Worm (Caenorhabditis elegans): ENCODE measurements around the gene F44G4.5.

Gene F44G4.5

DNA sequence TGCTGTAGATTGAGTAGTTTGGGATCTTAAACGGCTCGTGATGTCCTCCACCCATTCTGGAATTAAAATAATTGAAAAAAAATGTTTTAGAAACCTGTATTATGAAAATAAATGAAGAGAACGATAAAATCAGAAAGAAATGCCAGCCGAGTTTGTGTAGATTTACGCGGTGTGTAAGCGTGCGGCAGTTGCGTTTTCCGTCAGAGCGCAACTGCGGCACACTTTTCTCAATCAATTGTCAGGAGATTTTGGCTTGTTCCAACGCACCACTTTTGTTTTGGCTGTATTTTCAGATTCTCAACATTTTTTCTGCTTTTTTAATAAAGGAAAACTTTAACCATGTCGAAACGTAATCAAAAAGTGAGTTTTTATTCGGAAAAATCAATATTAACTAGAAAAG is 35.4 kb downstream of the F44G4.5 start, which contains the start of the genes ndub-3 and C18E9.2 (continued):
- TF ChIP-seq ces-1 (GFP tag; optimal IDR thresholded peaks at IDR 0.05) (no peak), gei-8 (GFP tag; optimal IDR thresholded peaks at IDR 0.05) (no peak), mxl-3 (GFP tag; optimal IDR thresholded peaks at IDR 0.05) (no peak), madf-5 (GFP tag; IDR thresholded peaks at IDR 0.05) (no peak), daf-19 (GFP tag; conservative IDR thresholded peaks at IDR 0.05) (no peak), nhr-77 (tag; optimal IDR thresholded peaks at IDR 0.05) (peak; percentile 37), dve-1 (tag; optimal IDR thresholded peaks at IDR 0.05; ENCODE audit: insufficient read depth) (peak; percentile 22), snpc-1.2 (GFP tag; IDR thresholded peaks at IDR 0.05) (no peak), hmg-1.1 (GFP tag; IDR thresholded peaks at IDR 0.05) (no peak), zfp-2 (tag; optimal IDR thresholded peaks at IDR 0.05) (no peak), unc-39 (tag; optimal IDR thresholded peaks at IDR 0.05) (no peak), snpc-4 (tag; optimal IDR thresholded peaks at IDR 0.05) (no peak), vab-7 (GFP tag; IDR thresholded peaks at IDR 0.05) (no peak), fkh-10 (GFP tag; optimal IDR thresholded peaks at IDR 0.05) (no peak), ZK546.5 (tag; optimal IDR thresholded peaks at IDR 0.05) (no peak), ceh-82 (tag; optimal IDR thresholded peaks at IDR 0.05) (no peak), jun-1 (tag; optimal IDR thresholded peaks at IDR 0.05) (no peak), nhr-41 (GFP tag; IDR thresholded peaks at IDR 0.05) (no peak), tag-97 (GFP tag; IDR thresholded peaks at IDR 0.05) (no peak), D1046.2 (GFP tag; IDR thresholded peaks at IDR 0.05) (no peak), nhr-237 (tag; optimal IDR thresholded peaks at IDR 0.05) (no peak), lin-15B (tag; optimal IDR thresholded peaks at IDR 0.05) (no peak), ctbp-1 (GFP tag; IDR thresholded peaks at IDR 0.05) (no peak), nhr-6 (tag; optimal IDR thresholded peaks at IDR 0.05) (peak; percentile 44), ceh-62 (tag; optimal IDR thresholded peaks at IDR 0.05) (no peak)

DNA sequence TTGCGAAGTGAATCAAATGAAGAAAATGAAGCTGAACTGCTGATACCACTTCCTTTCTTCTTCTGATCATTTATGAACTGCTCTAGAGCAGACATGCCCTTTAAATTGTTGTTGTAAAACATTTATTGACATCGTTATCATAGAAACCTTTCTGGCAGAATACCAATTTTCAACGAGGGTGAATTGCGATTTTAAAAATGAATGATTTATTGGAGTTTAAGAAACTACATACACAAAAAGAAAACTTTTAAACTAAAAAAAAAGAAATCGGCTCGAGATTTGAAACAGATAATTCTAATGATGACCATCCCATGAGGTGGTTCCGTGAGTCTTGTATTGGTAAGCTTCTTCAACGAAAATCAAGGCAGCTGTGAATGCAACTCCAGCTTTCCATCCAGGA is 36.2 kb downstream of the F44G4.5 start, which contains the start of gene sftd-3:
sftd-3 (minus strand) TSS at position 101 of the 400 bp plus-strand sequence.
- TF ChIP-seq spr-3 (GFP tag; optimal IDR thresholded peaks at IDR 0.05) (no peak), daf-12 (tag; optimal IDR thresholded peaks at IDR 0.05) (no peak), snpc-1.2 (GFP tag; IDR thresholded peaks at IDR 0.05) (no peak), nhr-48 (tag; optimal IDR thresholded peaks at IDR 0.05) (no peak), nhr-111 (GFP tag; optimal IDR thresholded peaks at IDR 0.05) (no peak), T20F7.1 (GFP tag; optimal IDR thresholded peaks at IDR 0.05) (no peak)

DNA sequence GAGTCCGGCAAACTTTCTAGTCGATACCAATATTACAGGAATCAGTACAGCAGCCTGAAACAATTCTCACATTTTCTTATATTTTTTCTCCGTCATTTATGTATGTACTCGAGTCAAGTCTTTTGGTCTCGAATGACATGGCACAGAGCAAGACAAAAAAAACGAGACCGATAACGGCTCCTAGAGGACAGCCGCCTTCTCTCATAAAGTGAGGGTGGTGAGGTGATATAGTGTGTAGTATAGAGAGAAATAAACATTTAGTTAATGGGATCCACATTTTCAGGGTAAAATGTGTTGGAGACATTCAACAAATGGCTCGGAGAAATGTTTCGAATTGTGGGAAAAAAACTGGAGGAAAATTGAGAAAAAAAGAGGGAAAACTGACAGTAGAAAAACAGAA is 38.0 kb downstream of the F44G4.5 start:
- no peak for TF ChIP-seq ceh-82 (tag; optimal IDR thresholded peaks at IDR 0.05)
- TF ChIP-seq nhr-77 (tag; optimal IDR thresholded peaks at IDR 0.05) = no peak
- no peak for TF ChIP-seq mdl-1 (tag; optimal IDR thresholded peaks at IDR 0.05)
- no peak for TF ChIP-seq php-3 (GFP tag; IDR thresholded peaks at IDR 0.05)
- no peak for TF ChIP-seq madf-5 (GFP tag; IDR thresholded peaks at IDR 0.05)
- no peak for TF ChIP-seq F37D6.2 (tag; optimal IDR thresholded peaks at IDR 0.05)
- no peak for TF ChIP-seq lim-7 (GFP tag; IDR thresholded peaks at IDR 0.05)
- peak in 1 of 2 experiments; percentile 11 for TF ChIP-seq lsy-2 (tag; optimal IDR thresholded peaks at IDR 0.05)
- no peak for TF ChIP-seq nhr-111 (GFP tag; optimal IDR thresholded peaks at IDR 0.05)
- no peak for TF ChIP-seq cey-2 (tag; optimal IDR thresholded peaks at IDR 0.05; ENCODE audit: borderline replicate concordance, insufficient read depth)
- TF ChIP-seq hlh-11 (tag; optimal IDR thresholded peaks at IDR 0.05) = peak; percentile 13
- TF ChIP-seq nhr-28 (tag; optimal IDR thresholded peaks at IDR 0.05) = no peak
- no peak for TF ChIP-seq ceh-32 (tag; optimal IDR thresholded peaks at IDR 0.05; ENCODE audit: poor library complexity)
- no peak for TF ChIP-seq ama-1 (optimal IDR thresholded peaks at IDR 0.05)
- no peak for TF ChIP-seq F10B5.3 (tag; optimal IDR thresholded peaks at IDR 0.05)
- no peak for TF ChIP-seq rbr-2 (tag; optimal IDR thresholded peaks at IDR 0.05)
- no peak for TF ChIP-seq tra-1 (GFP tag; IDR thresholded peaks at IDR 0.05)
- no peak for TF ChIP-seq mes-2 (tag; optimal IDR thresholded peaks at IDR 0.05; ENCODE audit: poor library complexity, severe bottlenecking)
- TF ChIP-seq aha-1 (tag) = no peak
- TF ChIP-seq ceh-20 (GFP tag; IDR thresholded peaks at IDR 0.05) = peak; percentile 10; the same call in 1 of the 2 replicates
- TF ChIP-seq mep-1 (tag; optimal IDR thresholded peaks at IDR 0.05) = peak; percentile 34
- TF ChIP-seq nhr-237 (tag; optimal IDR thresholded peaks at IDR 0.05) = no peak
- TF ChIP-seq skn-1 (tag; optimal IDR thresholded peaks at IDR 0.05) = no peak
- TF ChIP-seq nhr-41 (GFP tag; IDR thresholded peaks at IDR 0.05) = no peak
- TF ChIP-seq zip-2 (tag; optimal IDR thresholded peaks at IDR 0.05) = no peak
- no peak for TF ChIP-seq ztf-7 (tag; optimal IDR thresholded peaks at IDR 0.05)

All from whole organism, L4 larva.